Worm (Caenorhabditis elegans) whole organism, L4 larva: ENCODE measurements around the gene Y57G11C.52.

ENCODE experiments used
- F37D6.2 ChIP-seq: sonication (generic microtip); optimal IDR thresholded peaks from 2 replicates; lab custom pipeline; 2016; ENCODE audit warnings: mild to moderate bottlenecking, missing genetic modification characterization, missing compliant biosample characterization
- T26A8.4 ChIP-seq: fragments of 200-800 bp; sonication (Bioruptor generic); IDR thresholded peaks from 2 replicates; pipeline ENCODE4 v1.3.6; 2022; ENCODE audit warnings: missing genetic modification characterization, missing compliant biosample characterization
- Y48G9A.11 ChIP-seq: fragments of 200-800 bp; sonication (Bioruptor generic); IDR thresholded peaks from 2 replicates; pipeline ENCODE4 v1.3.6; 2022; ENCODE audit warnings: missing genetic modification reagents, missing genetic modification characterization, missing compliant biosample characterization
- aha-1 ChIP-seq: fragments of 150-350 bp; peaks from one replicate; lab custom pipeline; 2014; ENCODE audit warnings: missing biosample characterization, missing genetic modification characterization
- aly-2 ChIP-seq: sonication (generic microtip); optimal IDR thresholded peaks from 2 replicates; lab custom pipeline; 2018; ENCODE audit warnings: missing biosample characterization, missing genetic modification characterization
- ceh-20 ChIP-seq: fragments of 200-800 bp; sonication (Bioruptor generic); IDR thresholded peaks from 2 replicates; pipeline ENCODE4 v1.3.6; 2022; ENCODE audit warnings: missing genetic modification reagents, missing genetic modification characterization, missing compliant biosample characterization
- ceh-28 ChIP-seq: fragments of 150-350 bp; optimal IDR thresholded peaks from 2 replicates; lab custom pipeline; 2014; ENCODE audit warnings: missing biosample characterization, missing genetic modification reagents, missing genetic modification characterization
- ceh-44 ChIP-seq: fragments of 200-800 bp; sonication (Bioruptor generic); IDR thresholded peaks from 2 replicates; pipeline ENCODE4 v1.3.6; 2022; ENCODE audit warnings: missing genetic modification reagents, missing genetic modification characterization, missing compliant biosample characterization
- daf-12 ChIP-seq: fragments of 150-350 bp; optimal IDR thresholded peaks from 2 replicates; lab custom pipeline; 2014; ENCODE audit warnings: missing biosample characterization, missing genetic modification reagents, missing genetic modification characterization
- daf-16 ChIP-seq, 3 experiments: sonication (generic microtip); optimal IDR thresholded peaks; 2 replicates each; lab custom pipeline; 2016 to 2017; ENCODE audit warnings: missing genetic modification characterization in 3 of 3, missing genetic modification reagents in 3 of 3, mild to moderate bottlenecking in 2 of 3, missing compliant biosample characterization in 2 of 3, missing biosample characterization in 1 of 3, moderate library complexity in 1 of 3
- daf-8 ChIP-seq: fragments of 200-800 bp; sonication (Bioruptor generic); IDR thresholded peaks from 2 replicates; pipeline ENCODE4 v1.3.6; 2022; ENCODE audit warnings: missing genetic modification characterization, missing compliant biosample characterization
- dpl-1 ChIP-seq: fragments of 150-350 bp; optimal IDR thresholded peaks from 2 replicates; lab custom pipeline; 2014; ENCODE audit warnings: missing biosample characterization, missing genetic modification reagents, missing genetic modification characterization
- duxl-1 ChIP-seq: sonication (generic microtip); optimal IDR thresholded peaks from 2 replicates; lab custom pipeline; 2016; ENCODE audit warnings: mild to moderate bottlenecking, missing genetic modification characterization, moderate library complexity, missing compliant biosample characterization; ENCODE audit not compliant: poor library complexity
- dve-1 ChIP-seq: sonication (generic microtip); optimal IDR thresholded peaks from 2 replicates; lab custom pipeline; 2017; ENCODE audit warnings: antibody characterized with exemption, mild to moderate bottlenecking, missing genetic modification characterization, missing compliant biosample characterization; ENCODE audit not compliant: insufficient read depth
- fkh-10 ChIP-seq: fragments of 150-350 bp; optimal IDR thresholded peaks from 2 replicates; lab custom pipeline; 2014; ENCODE audit warnings: missing biosample characterization, missing genetic modification reagents, missing genetic modification characterization
- gei-8 ChIP-seq: fragments of 200-800 bp; sonication (Bioruptor generic); optimal IDR thresholded peaks from 2 replicates; lab custom pipeline; 2018; ENCODE audit warnings: mild to moderate bottlenecking, missing genetic modification characterization, missing compliant biosample characterization
- hif-1 ChIP-seq, 2 experiments: sonication (generic microtip); optimal IDR thresholded peaks; 2 replicates each; lab custom pipeline; 2016 to 2017; ENCODE audit warnings: missing compliant biosample characterization in 2 of 2, missing genetic modification characterization in 2 of 2, missing genetic modification reagents in 2 of 2, missing genotype in 2 of 2, mild to moderate bottlenecking in 1 of 2
- hlh-30 ChIP-seq: sonication (generic microtip); optimal IDR thresholded peaks from 2 replicates; lab custom pipeline; 2017; ENCODE audit warnings: antibody characterized with exemption, mild to moderate bottlenecking, missing genetic modification characterization, missing compliant biosample characterization; ENCODE audit not compliant: insufficient read depth
- lin-1 ChIP-seq: fragments of 200-800 bp; sonication (Bioruptor generic); IDR thresholded peaks from 2 replicates; pipeline ENCODE4 v1.3.6; 2022; ENCODE audit warnings: missing genetic modification reagents, missing genetic modification characterization, missing compliant biosample characterization
- lin-29 ChIP-seq: fragments of 200-800 bp; sonication (Bioruptor generic); IDR thresholded peaks from 2 replicates; pipeline ENCODE4 v1.3.6; 2022; ENCODE audit warnings: missing genetic modification reagents, missing genetic modification characterization, missing compliant biosample characterization
- lin-38 ChIP-seq: fragments of 200-800 bp; sonication (Bioruptor generic); IDR thresholded peaks from 2 replicates; pipeline ENCODE4 v1.3.6; 2022; ENCODE audit warnings: missing genetic modification reagents, missing genetic modification characterization, missing compliant biosample characterization
- lir-3 ChIP-seq: sonication (generic microtip); optimal IDR thresholded peaks from 2 replicates; lab custom pipeline; 2016; ENCODE audit warnings: mild to moderate bottlenecking, missing genetic modification characterization, missing compliant biosample characterization
- lsy-2 ChIP-seq, 2 experiments: fragments of 150-350 bp in 1 of 2; sonication (generic microtip) in 1 of 2; optimal IDR thresholded peaks; 2 replicates each; lab custom pipeline; 2014 to 2017; ENCODE audit warnings: missing biosample characterization in 2 of 2, missing genetic modification characterization in 2 of 2
- madf-9 ChIP-seq: fragments of 200-800 bp; sonication (Bioruptor generic); conservative IDR thresholded peaks from 2 replicates; pipeline ENCODE4 v1.3.6; 2022; ENCODE audit warnings: missing genetic modification reagents, missing genetic modification characterization, missing compliant biosample characterization
- mes-2 ChIP-seq: sonication (generic microtip); optimal IDR thresholded peaks from 2 replicates; lab custom pipeline; 2016; ENCODE audit warnings: missing genotype, mild to moderate bottlenecking, missing genetic modification characterization, missing compliant biosample characterization; ENCODE audit not compliant: poor library complexity, severe bottlenecking
- mxl-3 ChIP-seq: fragments of 200-800 bp; sonication (Bioruptor generic); optimal IDR thresholded peaks from 2 replicates; lab custom pipeline; 2018; ENCODE audit warnings: mild to moderate bottlenecking, missing genetic modification characterization, missing compliant biosample characterization
- nhr-11 ChIP-seq: fragments of 150-350 bp; optimal IDR thresholded peaks from 2 replicates; lab custom pipeline; 2014; ENCODE audit warnings: missing biosample characterization, missing genetic modification characterization
- nhr-25 ChIP-seq: sonication (generic microtip); optimal IDR thresholded peaks from 2 replicates; lab custom pipeline; 2017; ENCODE audit warnings: missing genetic modification characterization, mild to moderate bottlenecking, missing compliant biosample characterization, antibody characterized with exemption, moderate library complexity, borderline replicate concordance; ENCODE audit not compliant: insufficient read depth
- nhr-28 ChIP-seq: fragments of 150-350 bp; optimal IDR thresholded peaks from 2 replicates; lab custom pipeline; 2014; ENCODE audit warnings: missing biosample characterization, missing genetic modification characterization
- nhr-48 ChIP-seq: sonication (generic microtip); optimal IDR thresholded peaks from 2 replicates; lab custom pipeline; 2016; ENCODE audit warnings: mild to moderate bottlenecking, missing genetic modification characterization, missing compliant biosample characterization
- nhr-77 ChIP-seq: fragments of 150-350 bp; optimal IDR thresholded peaks from 2 replicates; lab custom pipeline; 2014; ENCODE audit warnings: missing biosample characterization, missing genetic modification characterization
- php-3 ChIP-seq: fragments of 200-800 bp; sonication (Bioruptor generic); IDR thresholded peaks from 2 replicates; pipeline ENCODE4 v1.3.6; 2022; ENCODE audit warnings: missing genetic modification reagents, missing genetic modification characterization, missing compliant biosample characterization
- pqm-1 ChIP-seq: sonication (generic microtip); optimal IDR thresholded peaks from 2 replicates; lab custom pipeline; 2017; ENCODE audit warnings: missing biosample characterization, missing genetic modification characterization
- set-16 ChIP-seq: fragments of 200-800 bp; sonication (Bioruptor generic); IDR thresholded peaks from 2 replicates; pipeline ENCODE4 v1.3.6; 2022; ENCODE audit warnings: missing genetic modification reagents, missing genetic modification characterization, missing compliant biosample characterization
- snpc-1.2 ChIP-seq: fragments of 200-800 bp; sonication (Bioruptor generic); IDR thresholded peaks from 2 replicates; pipeline ENCODE4 v1.3.6; 2022; ENCODE audit warnings: missing genetic modification reagents, missing genetic modification characterization, missing compliant biosample characterization
- spr-1 ChIP-seq: sonication (generic microtip); optimal IDR thresholded peaks from 2 replicates; lab custom pipeline; 2016; ENCODE audit warnings: mild to moderate bottlenecking, missing genetic modification characterization, missing compliant biosample characterization
- spr-3 ChIP-seq: fragments of 200-800 bp; sonication (Bioruptor generic); optimal IDR thresholded peaks from 2 replicates; lab custom pipeline; 2018; ENCODE audit warnings: mild to moderate bottlenecking, missing genetic modification characterization, missing compliant biosample characterization
- unc-130 ChIP-seq: sonication (generic microtip); optimal IDR thresholded peaks from 2 replicates; lab custom pipeline; 2016; ENCODE audit warnings: missing genetic modification reagents, missing genetic modification characterization, missing compliant biosample characterization
- unc-62 ChIP-seq, 3 experiments: fragments of 150-350 bp in 1 of 3; sonication (generic microtip); optimal IDR thresholded peaks in 2 of 3; peaks in 1 of 3; 1 replicate in 1 of 3; 2 replicates in 2 of 3; lab custom pipeline; 2014 to 2017; ENCODE audit warnings: missing biosample characterization in 3 of 3, missing genetic modification characterization in 3 of 3, missing genetic modification reagents in 3 of 3, missing genotype in 1 of 3
- zag-1 ChIP-seq: fragments of 150-350 bp; optimal IDR thresholded peaks from 2 replicates; lab custom pipeline; 2014; ENCODE audit warnings: missing biosample characterization, missing genetic modification characterization
- zfp-3 ChIP-seq: fragments of 200-800 bp; sonication (Bioruptor generic); conservative IDR thresholded peaks from 2 replicates; pipeline ENCODE4 v1.3.6; 2022; ENCODE audit warnings: missing genetic modification reagents, missing genetic modification characterization, missing compliant biosample characterization
- zip-2 ChIP-seq: fragments of 150-350 bp; optimal IDR thresholded peaks from 2 replicates; lab custom pipeline; 2014; ENCODE audit warnings: missing biosample characterization, missing genetic modification characterization
- ztf-7 ChIP-seq: fragments of 150-350 bp; optimal IDR thresholded peaks from 2 replicates; lab custom pipeline; 2014; ENCODE audit warnings: missing biosample characterization, missing genetic modification characterization

The Y57G11C.52 gene

ce11 chrIV:14876632-14877031 is 22.8 kb downstream of the Y57G11C.52 start (continued):
- TF ChIP-seq set-16 (GFP tag; lab: Robert Waterston, UW) (no peak), madf-9 (GFP tag; lab: Robert Waterston, UW) (no peak), php-3 (GFP tag; lab: Robert Waterston, UW) (no peak), zfp-3 (no peak), mxl-3 (peak; percentile 56)

- TF ChIP-seq ceh-28 (tag; lab: Kevin White, UChicago) = no peak
- no peak for TF ChIP-seq mes-2 (tag; lab: Kevin White, UChicago)
- peak; percentile 70 for TF ChIP-seq aha-1 (tag; lab: Kevin White, UChicago)
- TF ChIP-seq lin-38 (GFP tag; lab: Robert Waterston, UW) = no peak
- TF ChIP-seq dpl-1 (GFP tag; lab: Kevin White, UChicago) = no peak
Observed at ce11 chrIV:14877657-14878056, 23.9 kb downstream of the Y57G11C.52 start.

ce11 chrIV:14879184-14879583 is 25.4 kb downstream of the Y57G11C.52 start, which contains the start of gene eps-8:
eps-8 (plus strand) TSS chrIV:14879484.
- no peak for TF ChIP-seq dve-1 (tag; lab: Kevin White, UChicago)
- no peak for TF ChIP-seq dpl-1 (GFP tag; lab: Kevin White, UChicago)
- TF ChIP-seq lin-29 = no peak
- no peak for TF ChIP-seq spr-3
- TF ChIP-seq, all 104 proteins: peak for 0

- TF ChIP-seq daf-8 (GFP tag; lab: Robert Waterston, UW) (no peak), nhr-25 (no peak), nhr-28 (peak; percentile 79), hif-1 (tag; optimal IDR thresholded peaks at IDR 0.05; lab: Kevin White, UChicago) (peak in 1 of 2 experiments; percentile 81), unc-62 (GFP tag; optimal IDR thresholded peaks at IDR 0.05 in 1 of 2; lab: Kevin White, UChicago) (no peak), unc-62 (tag; optimal IDR thresholded peaks at IDR 0.05; lab: Kevin White, UChicago) (no peak), nhr-77 (tag; lab: Kevin White, UChicago) (peak; percentile 3), Y48G9A.11 (GFP tag; lab: Robert Waterston, UW) (no peak), duxl-1 (tag; lab: Kevin White, UChicago) (no peak), T26A8.4 (GFP tag; lab: Robert Waterston, UW) (no peak), zip-2 (tag; lab: Kevin White, UChicago) (no peak), aly-2 (tag; lab: Kevin White, UChicago) (no peak), lir-3 (tag; lab: Kevin White, UChicago) (no peak), nhr-48 (tag; lab: Kevin White, UChicago) (peak; percentile 67), php-3 (GFP tag; lab: Robert Waterston, UW) (no peak), zag-1 (tag; lab: Kevin White, UChicago) (no peak), daf-12 (tag; lab: Kevin White, UChicago) (no peak), ceh-20 (no peak), F37D6.2 (no peak), snpc-1.2 (GFP tag; lab: Robert Waterston, UW) (no peak), lin-29 (no peak), aha-1 (tag; lab: Kevin White, UChicago) (peak; percentile 9), nhr-11 (tag; lab: Kevin White, UChicago) (no peak), ceh-44 (no peak), set-16 (GFP tag; lab: Robert Waterston, UW) (no peak), gei-8 (no peak), hlh-30 (tag; lab: Kevin White, UChicago) (no peak), unc-130 (GFP tag; lab: Kevin White, UChicago) (no peak), ztf-7 (peak; percentile 41), daf-16 (GFP tag; optimal IDR thresholded peaks at IDR 0.05; lab: Kevin White, UChicago) (no peak), daf-16 (tag; optimal IDR thresholded peaks at IDR 0.05; lab: Kevin White, UChicago) (peak; percentile 91), spr-1 (no peak), dve-1 (tag; lab: Kevin White, UChicago) (peak; percentile 90), lin-38 (GFP tag; lab: Robert Waterston, UW) (no peak), pqm-1 (tag; lab: Kevin White, UChicago) (peak; percentile 98), lsy-2 (tag; optimal IDR thresholded peaks at IDR 0.05; lab: Kevin White, UChicago) (no peak), fkh-10 (GFP tag; lab: Kevin White, UChicago) (no peak), lin-1 (no peak; the same call in 1 of the 2 replicates)
Observed at ce11 chrIV:14883812-14884211, 30.0 kb downstream of the Y57G11C.52 start.
